Fruit fly (Drosophila melanogaster): ENCODE results near the gene U2af38.

U2af38 gene

dm6 chr2L:271553-271952, 22.9 kb downstream of the U2af38 start, which contains the start of gene Dus1 (continued):
- TF ChIP-seq abd-A (tag; optimal IDR thresholded peaks at IDR 0.05) = no peak
- no peak for TF ChIP-seq fu2 (GFP tag; optimal IDR thresholded peaks at IDR 0.05)
- peak; percentile 75 for TF ChIP-seq vvl (GFP tag; IDR thresholded peaks at IDR 0.05)
- no peak for TF ChIP-seq ap (GFP tag; IDR thresholded peaks at IDR 0.05)
- TF ChIP-seq fd102C (GFP tag; optimal IDR thresholded peaks at IDR 0.05) = no peak
- no peak for TF ChIP-seq H2.0 (GFP tag; IDR thresholded peaks at IDR 0.05)
- TF ChIP-seq ham (GFP tag; IDR thresholded peaks at IDR 0.05) = no peak
- no peak for TF ChIP-seq Nf-YA (GFP tag; IDR thresholded peaks at IDR 0.05)
- TF ChIP-seq esg (GFP tag; conservative IDR thresholded peaks at IDR 0.05) = no peak
- no peak for TF ChIP-seq CG12219 (GFP tag; optimal IDR thresholded peaks at IDR 0.05)
- no peak for TF ChIP-seq h (optimal IDR thresholded peaks at IDR 0.05)
- no peak for TF ChIP-seq jigr1 (GFP tag; IDR thresholded peaks at IDR 0.05)
- TF ChIP-seq CG13296 (GFP tag; optimal IDR thresholded peaks at IDR 0.05) = no peak
- peak; percentile 97 for TF ChIP-seq MBD-R2 (GFP tag; IDR thresholded peaks at IDR 0.05)
- no peak for TF ChIP-seq psq (GFP tag; optimal IDR thresholded peaks at IDR 0.05)
- TF ChIP-seq jing (GFP tag; optimal IDR thresholded peaks at IDR 0.05) = no peak
- TF ChIP-seq da (GFP tag; optimal IDR thresholded peaks at IDR 0.05) = no peak
- TF ChIP-seq CG14860 (GFP tag; IDR thresholded peaks at IDR 0.05; ENCODE audit: partially characterized antibody) = peak; percentile 58; the same call in 2 of the 3 replicates
- TF ChIP-seq CG6765 (GFP tag; optimal IDR thresholded peaks at IDR 0.05) = no peak
- no peak for TF ChIP-seq CG43689 (GFP tag; IDR thresholded peaks at IDR 0.05)
- TF ChIP-seq Mad (GFP tag; optimal IDR thresholded peaks at IDR 0.05) = no peak
- no peak for TF ChIP-seq D (optimal IDR thresholded peaks at IDR 0.05)
- no peak for TF ChIP-seq D (GFP tag; optimal IDR thresholded peaks at IDR 0.05)
- TF ChIP-seq Gsc (GFP tag; IDR thresholded peaks at IDR 0.05) = no peak
- TF ChIP-seq oc (tag; optimal IDR thresholded peaks at IDR 0.05) = no peak
- TF ChIP-seq CG9797 (GFP tag; optimal IDR thresholded peaks at IDR 0.05) = peak; percentile 13
- peak; percentile 52 for TF ChIP-seq inv (GFP tag; IDR thresholded peaks at IDR 0.05; ENCODE audit: partially characterized antibody)
- TF ChIP-seq nom (GFP tag; optimal IDR thresholded peaks at IDR 0.05) = no peak
- no peak for TF ChIP-seq tx (GFP tag; optimal IDR thresholded peaks at IDR 0.05)
- TF ChIP-seq CG31388 (GFP tag; optimal IDR thresholded peaks at IDR 0.05) = no peak
- peak; percentile 60 for TF ChIP-seq Sry-δ (GFP tag; optimal IDR thresholded peaks at IDR 0.05)
- no peak for TF ChIP-seq gcm2 (GFP tag; optimal IDR thresholded peaks at IDR 0.05)
- no peak for TF ChIP-seq CG3847 (GFP tag; IDR thresholded peaks at IDR 0.05)
- TF ChIP-seq fd64A (GFP tag; optimal IDR thresholded peaks at IDR 0.05) = no peak
- peak; percentile 50 for TF ChIP-seq Myb (GFP tag; optimal IDR thresholded peaks at IDR 0.05)
- TF ChIP-seq CG34422 (GFP tag; IDR thresholded peaks at IDR 0.05) = peak; percentile 49; the same call in 1 of the 3 replicates
- TF ChIP-seq NFAT (GFP tag; IDR thresholded peaks at IDR 0.05) = no peak
- no peak for TF ChIP-seq dan (GFP tag; IDR thresholded peaks at IDR 0.05)
- TF ChIP-seq CG11085 (GFP tag; IDR thresholded peaks at IDR 0.05) = no peak
- no peak for TF ChIP-seq Jarid2 (GFP tag; optimal IDR thresholded peaks at IDR 0.05)
- TF ChIP-seq CG15601 (tag; optimal IDR thresholded peaks at IDR 0.05) = peak; percentile 65
- no peak for TF ChIP-seq Atf6 (GFP tag; IDR thresholded peaks at IDR 0.05)
- TF ChIP-seq NfI (GFP tag; optimal IDR thresholded peaks at IDR 0.05) = no peak
- no peak for TF ChIP-seq CG3726 (GFP tag; IDR thresholded peaks at IDR 0.05)
- TF ChIP-seq Fer3 (tag; optimal IDR thresholded peaks at IDR 0.05) = no peak
- TF ChIP-seq tll (GFP tag; optimal IDR thresholded peaks at IDR 0.05) = no peak
- no peak for TF ChIP-seq CG17802 (tag; optimal IDR thresholded peaks at IDR 0.05)
- no peak for TF ChIP-seq CG11456 (GFP tag; IDR thresholded peaks at IDR 0.05)
- no peak for TF ChIP-seq CG9727 (GFP tag; optimal IDR thresholded peaks at IDR 0.05)
- TF ChIP-seq CG17829 (tag; optimal IDR thresholded peaks at IDR 0.05) = peak; percentile 53
- peak; percentile 2 for TF ChIP-seq nmo (GFP tag; optimal IDR thresholded peaks at IDR 0.05)
- TF ChIP-seq mld (GFP tag; IDR thresholded peaks at IDR 0.05; ENCODE audit: partially characterized antibody) = no peak
- TF ChIP-seq trem (tag; optimal IDR thresholded peaks at IDR 0.05) = peak; percentile 47
